Worm (Caenorhabditis elegans): ENCODE data around the gene crm-1.

ce11 chrV:10294549-10294948 lies 37.4 kb downstream of the crm-1 start, which contains the start of gene col-150:
- TF ChIP-seq ceh-48 (tag; optimal IDR thresholded peaks at IDR 0.05): no peak
- no peak for TF ChIP-seq nhr-11 (tag; optimal IDR thresholded peaks at IDR 0.05)
- no peak for TF ChIP-seq pros-1 (tag; optimal IDR thresholded peaks at IDR 0.05)
- no peak for TF ChIP-seq pat-9 (tag; optimal IDR thresholded peaks at IDR 0.05)
- no peak for TF ChIP-seq tbx-2 (tag; optimal IDR thresholded peaks at IDR 0.05)
- TF ChIP-seq gmeb-2 (tag; optimal IDR thresholded peaks at IDR 0.05): no peak
- TF ChIP-seq pag-3 (tag; optimal IDR thresholded peaks at IDR 0.05; ENCODE audit: borderline replicate concordance): no peak
- TF ChIP-seq ceh-9 (tag; optimal IDR thresholded peaks at IDR 0.05): no peak
- no peak for TF ChIP-seq syd-9 (tag; optimal IDR thresholded peaks at IDR 0.05)
- no peak for TF ChIP-seq tbx-7 (tag; optimal IDR thresholded peaks at IDR 0.05)
- TF ChIP-seq ama-1 (optimal IDR thresholded peaks at IDR 0.05): no peak
- TF ChIP-seq K09A11.1 (tag; optimal IDR thresholded peaks at IDR 0.05; ENCODE audit: insufficient read depth): no peak
- TF ChIP-seq dmd-4 (tag; optimal IDR thresholded peaks at IDR 0.05; ENCODE audit: borderline replicate concordance): no peak

Measured in whole organism, late embryonic.